Fruit fly (Drosophila melanogaster) whole organism, wandering third instar larva: ENCODE measurements around the gene mtm.

ENCODE experiments used
- CG32264 ChIP-seq: fragments of 200-800 bp; sonication (Bioruptor generic); optimal IDR thresholded peaks from 2 replicates; lab custom pipeline; 2016; ENCODE audit warnings: missing biosample characterization, missing genetic modification characterization
- N ChIP-seq: fragments of >200 bp; optimal IDR thresholded peaks from 2 replicates; lab custom pipeline; 2018; ENCODE audit warnings: missing biosample characterization, missing external identifiers, missing genetic modification characterization
- foxo ChIP-seq, 2 experiments: fragments of 200-800 bp; sonication (Bioruptor generic); optimal IDR thresholded peaks; 2 replicates in 1 of 2; 3 replicates in 1 of 2; lab custom pipeline; 2016 to 2017; ENCODE audit warnings: missing biosample characterization in 2 of 2, missing genetic modification characterization in 2 of 2
- rgr ChIP-seq: fragments of 200-800 bp; sonication (Bioruptor generic); optimal IDR thresholded peaks from 3 replicates; lab custom pipeline; 2016; ENCODE audit warnings: missing biosample characterization, mild to moderate bottlenecking, missing genetic modification characterization

DNA sequence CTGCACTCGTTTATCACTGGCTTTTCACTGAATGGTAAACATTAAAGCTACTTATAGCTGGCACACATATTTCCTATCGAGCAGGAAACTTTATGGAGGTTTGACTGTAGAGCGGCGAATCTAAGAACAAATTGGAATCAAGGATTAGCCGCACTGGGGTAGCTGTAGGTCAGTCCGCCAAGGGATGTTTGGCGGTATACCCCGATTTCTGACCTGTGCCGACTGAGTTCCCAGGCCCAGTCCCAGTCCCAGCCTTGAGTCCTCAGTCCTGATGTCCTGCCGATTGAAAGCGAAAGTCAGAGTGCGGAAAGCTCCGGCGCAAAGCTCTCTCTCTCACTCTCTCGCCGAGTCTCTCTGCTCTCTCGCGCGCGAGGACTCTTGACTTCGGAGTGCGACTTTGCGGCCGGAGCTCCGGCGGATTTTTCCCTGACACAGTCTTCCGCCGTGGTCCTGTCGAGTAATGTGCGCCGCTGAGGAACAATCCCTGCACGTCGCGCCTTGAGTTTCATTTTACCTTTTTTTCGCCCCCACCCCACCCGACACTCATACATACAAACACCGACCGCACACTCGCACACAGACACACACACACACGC, 17.2 kb upstream of the mtm start, which contains the start of gene CG13995:
- TF ChIP-seq foxo (GFP tag; optimal IDR thresholded peaks at IDR 0.05; lab: Kevin White, UChicago) (no peak), N (no peak), rgr (no peak), CG32264 (no peak)
